Fruit fly (Drosophila melanogaster) whole organism, embryonic: ENCODE data around the gene bnl.

ENCODE experiments used
- CG6683 ChIP-seq: fragments of 200-800 bp; sonication (Bioruptor generic); optimal IDR thresholded peaks from 2 replicates; lab custom pipeline; 2017; ENCODE audit warnings: missing biosample characterization, mild to moderate bottlenecking, missing genetic modification characterization, missing genetic modification reagents
- seq ChIP-seq: fragments of 200-800 bp; sonication (Bioruptor generic); IDR thresholded peaks from 2 replicates; pipeline ENCODE4 v1.3.6; 2022; ENCODE audit warnings: missing biosample characterization, missing genetic modification characterization

DNA sequence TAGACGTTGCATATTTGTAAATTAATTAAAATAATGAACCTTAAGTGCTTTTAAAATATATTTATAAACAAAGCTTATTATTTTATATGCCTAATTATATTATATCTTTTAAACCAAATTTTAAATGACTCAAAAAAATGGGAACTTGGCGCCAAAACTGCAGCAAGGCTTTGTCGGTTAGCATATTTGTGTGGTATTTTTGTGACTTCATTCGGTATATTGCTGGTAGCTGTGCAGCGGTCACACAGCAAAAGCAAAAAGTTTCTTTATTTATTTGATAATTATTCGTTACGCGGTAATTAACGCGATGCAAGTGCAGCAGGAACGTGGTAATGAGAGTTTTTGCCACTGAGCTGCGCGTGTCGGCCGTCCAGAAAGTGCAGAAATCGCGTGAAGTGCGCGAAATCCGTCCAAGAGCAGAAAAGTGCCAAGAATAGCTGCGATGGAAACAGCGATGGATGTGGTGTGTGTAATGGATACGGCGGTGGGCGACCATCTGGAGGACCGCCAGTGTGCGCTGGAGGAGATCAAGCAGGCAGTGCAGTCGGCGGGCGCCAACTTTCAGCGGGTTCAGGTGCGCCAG, 42.9 kb upstream of the bnl start, which contains the start of gene Ask1:
- TF ChIP-seq seq (GFP tag; lab: Robert Waterston, UW) (no peak), CG6683 (GFP tag; lab: Kevin White, UChicago) (no peak)
